Fruit fly (Drosophila melanogaster) Kc167 (cell line): ENCODE data around the gene dmt.

ENCODE experiments used
- Myc ChIP-seq: fragments of >200 bp; optimal IDR thresholded peaks from 2 replicates; lab custom pipeline; 2017; ENCODE audit warnings: missing external identifiers
- Sin3A ChIP-seq: fragments of >200 bp; optimal IDR thresholded peaks from 2 replicates; lab custom pipeline; 2018; ENCODE audit warnings: missing external identifiers
- h ChIP-seq: fragments of >200 bp; optimal IDR thresholded peaks from 3 replicates; lab custom pipeline; 2018; ENCODE audit warnings: missing external identifiers
- insv ChIP-seq: fragments of >200 bp; optimal IDR thresholded peaks from 3 replicates; lab custom pipeline; 2018; ENCODE audit warnings: missing external identifiers
- psq ChIP-seq: fragments of >200 bp; optimal IDR thresholded peaks from 2 replicates; lab custom pipeline; 2017; ENCODE audit warnings: missing external identifiers
- ttk ChIP-seq: sonication (Bioruptor generic); optimal IDR thresholded peaks from 2 replicates; lab custom pipeline; 2017; ENCODE audit warnings: missing external identifiers

dmt gene

dm6 chr3R:9733150-9733549, 22.2 kb downstream of the dmt start, which contains the start of gene alphaTub85E:
Gene alphaTub85E (minus strand): TSS chr3R:9733250.
- TF ChIP-seq psq (lab: Kevin White, UChicago) (no peak), h (lab: Kevin White, UChicago) (no peak), insv (no peak), Sin3A (lab: Kevin White, UChicago) (no peak), Myc (lab: Kevin White, UChicago) (no peak), ttk (lab: Kevin White, UChicago) (no peak)

DNA sequence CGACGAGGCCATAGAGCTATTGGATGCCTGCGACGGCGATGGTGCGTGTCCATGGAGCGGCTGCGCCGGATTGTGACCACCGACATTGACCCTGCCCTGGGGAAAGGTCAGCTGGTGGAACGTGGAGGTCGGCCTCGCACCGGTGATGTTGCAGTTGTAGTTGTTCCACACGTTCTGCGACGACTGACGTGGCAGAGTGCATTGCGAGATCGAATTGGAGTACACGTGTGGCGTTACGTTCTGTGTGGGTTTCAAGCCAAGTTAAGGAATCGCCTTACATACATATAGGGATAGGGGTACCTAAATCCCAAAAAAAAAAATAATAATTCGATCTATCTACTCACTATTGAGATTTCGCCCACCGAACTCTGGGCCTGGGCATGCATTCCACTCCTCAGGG, 24.2 kb downstream of the dmt start:
- TF ChIP-seq h (lab: Kevin White, UChicago): no peak
- TF ChIP-seq Sin3A (lab: Kevin White, UChicago): no peak
- no peak for TF ChIP-seq psq (lab: Kevin White, UChicago)
- no peak for TF ChIP-seq insv
- no peak for TF ChIP-seq Myc (lab: Kevin White, UChicago)
- TF ChIP-seq ttk (lab: Kevin White, UChicago): no peak

dm6 chr3R:9739793-9740192, 28.9 kb downstream of the dmt start, which contains the start of gene side-VII:
Gene side-VII (minus strand): TSS chr3R:9739979.
- TF ChIP-seq h (lab: Kevin White, UChicago) (no peak), Sin3A (lab: Kevin White, UChicago) (no peak), insv (no peak), Myc (lab: Kevin White, UChicago) (no peak), psq (lab: Kevin White, UChicago) (no peak)

- no peak for TF ChIP-seq ttk (lab: Kevin White, UChicago)
- TF ChIP-seq psq (lab: Kevin White, UChicago): no peak
These were observed 29.8 kb downstream of the dmt start, which contains the start of gene Pnn for dm6 chr3R:9740713-9741112. Gene Pnn (plus strand): TSS chr3R:9740899.

- no peak for TF ChIP-seq Sin3A (lab: Kevin White, UChicago)
- no peak for TF ChIP-seq Myc (lab: Kevin White, UChicago)
- TF ChIP-seq psq (lab: Kevin White, UChicago): no peak
- no peak for TF ChIP-seq ttk (lab: Kevin White, UChicago)
- TF ChIP-seq h (lab: Kevin White, UChicago): no peak
- TF ChIP-seq insv: no peak
These were observed 32.3 kb downstream of the dmt start, which contains the start of gene CG31415 for dm6 chr3R:9743217-9743616. Gene CG31415 (plus strand): TSS chr3R:9743517.

DNA sequence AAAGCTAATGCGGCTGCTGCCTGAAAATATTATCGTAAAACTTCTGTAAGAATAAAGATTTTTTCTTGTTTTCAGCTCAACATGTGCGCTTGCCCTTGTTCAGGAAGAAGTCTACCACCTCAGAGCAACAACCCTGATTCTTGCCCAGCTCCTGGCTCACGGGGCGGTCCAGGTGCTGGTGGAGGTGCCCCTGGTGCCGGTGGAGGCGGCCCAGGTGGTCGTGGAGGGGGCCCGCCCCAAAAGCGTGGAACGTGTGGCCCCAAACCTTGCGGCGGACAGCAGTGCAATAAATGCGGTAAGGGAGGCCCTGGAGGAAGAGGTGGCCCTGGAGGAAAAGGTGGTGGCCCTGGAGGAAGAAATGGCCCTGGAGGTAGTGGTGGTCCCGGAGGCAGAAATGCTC, 33.1 kb downstream of the dmt start:
- TF ChIP-seq Sin3A (lab: Kevin White, UChicago): no peak
- no peak for TF ChIP-seq insv
- TF ChIP-seq h (lab: Kevin White, UChicago): no peak
- no peak for TF ChIP-seq psq (lab: Kevin White, UChicago)
- TF ChIP-seq Myc (lab: Kevin White, UChicago): no peak
- TF ChIP-seq ttk (lab: Kevin White, UChicago): no peak

- TF ChIP-seq h (lab: Kevin White, UChicago) (no peak), insv (no peak), Myc (lab: Kevin White, UChicago) (no peak), ttk (lab: Kevin White, UChicago) (no peak), psq (lab: Kevin White, UChicago) (no peak), Sin3A (lab: Kevin White, UChicago) (no peak)
These were observed 34.5 kb downstream of the dmt start for dm6 chr3R:9745442-9745841.

- TF ChIP-seq Myc (lab: Kevin White, UChicago) (no peak), Sin3A (lab: Kevin White, UChicago) (no peak), ttk (lab: Kevin White, UChicago) (no peak), h (lab: Kevin White, UChicago) (no peak), psq (lab: Kevin White, UChicago) (no peak), insv (no peak)
These were observed 35.3 kb downstream of the dmt start, which contains the start of gene CG34409 for dm6 chr3R:9746267-9746666. Gene CG34409 (minus strand): TSS chr3R:9746367.

DNA sequence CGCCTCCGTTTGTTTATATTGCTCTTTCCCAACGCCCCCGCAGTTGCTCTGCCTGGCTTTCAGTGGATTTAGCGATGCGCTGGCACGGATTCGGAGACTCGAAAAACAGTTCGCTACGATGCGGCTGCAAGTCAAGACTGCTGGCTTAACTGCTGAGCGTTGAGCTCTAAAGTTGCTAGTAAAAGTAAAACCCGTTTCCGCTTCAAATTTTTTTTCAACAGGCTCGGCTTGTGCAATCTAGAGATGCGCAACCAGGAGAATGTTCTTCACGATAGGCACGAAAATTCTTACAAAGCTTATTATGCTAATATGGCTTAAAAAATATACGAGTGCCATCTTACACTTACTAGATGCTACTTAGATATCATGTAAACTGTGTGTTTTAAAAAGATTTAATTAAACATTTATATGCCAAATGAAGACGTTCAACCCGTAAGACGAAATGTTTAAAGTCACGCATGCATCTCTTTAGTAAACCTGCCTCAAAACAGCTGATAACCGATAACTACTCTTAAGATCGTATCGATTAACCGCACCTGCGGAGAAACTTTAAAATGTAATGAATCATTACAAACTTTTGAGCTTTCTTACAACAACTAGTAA, 36.4 kb downstream of the dmt start, which contains the start of gene CG12948:
Gene CG12948, minus strand, starts transcription at position 473 of the 603 bp plus-strand sequence.
- TF ChIP-seq psq (lab: Kevin White, UChicago) (no peak), ttk (lab: Kevin White, UChicago) (no peak), insv (no peak), Sin3A (lab: Kevin White, UChicago) (no peak), Myc (lab: Kevin White, UChicago) (no peak), h (lab: Kevin White, UChicago) (no peak)

- TF ChIP-seq Myc (lab: Kevin White, UChicago) (no peak), psq (lab: Kevin White, UChicago) (no peak), insv (no peak), ttk (lab: Kevin White, UChicago) (no peak), h (lab: Kevin White, UChicago) (no peak), Sin3A (lab: Kevin White, UChicago) (no peak)
These were observed 36.7 kb downstream of the dmt start, which contains the start of gene PpD3 for dm6 chr3R:9747875-9747899. Gene PpD3 (plus strand): TSS chr3R:9747875.

DNA sequence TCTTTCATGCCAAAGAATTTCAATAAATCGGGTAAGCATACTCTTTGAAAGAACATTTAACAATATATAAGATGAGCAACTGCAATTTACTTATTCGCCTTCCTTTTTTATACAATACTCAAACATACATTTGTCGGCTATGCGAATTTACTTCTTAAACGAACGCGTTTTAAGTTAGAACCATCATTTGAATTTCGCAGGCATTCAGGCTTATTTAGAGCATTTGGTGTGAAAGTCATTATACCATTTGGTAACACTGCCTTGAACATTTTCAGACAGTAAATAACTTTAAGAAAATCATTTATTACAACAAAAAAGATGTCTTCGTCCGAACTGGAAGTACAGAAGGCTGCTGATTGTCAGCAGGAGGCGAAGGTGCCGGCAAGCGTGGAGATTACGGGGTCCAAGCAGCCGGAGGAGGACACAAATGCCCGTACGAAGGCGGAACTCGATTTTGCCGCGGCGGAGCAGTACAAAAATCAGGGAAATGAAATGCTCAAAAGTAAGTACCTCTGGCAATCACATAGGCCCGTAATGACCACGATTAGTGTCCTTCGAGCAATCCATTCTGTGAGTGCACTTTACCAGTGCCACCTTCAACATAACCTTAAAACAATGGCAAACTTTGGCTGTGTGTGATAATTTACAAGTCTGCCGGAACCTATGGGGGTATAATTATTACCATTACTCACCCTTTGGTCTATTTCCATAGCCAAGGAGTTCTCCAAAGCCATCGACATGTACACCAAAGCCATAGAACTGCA, 37.1 kb downstream of the dmt start:
- TF ChIP-seq h (lab: Kevin White, UChicago): no peak
- TF ChIP-seq Myc (lab: Kevin White, UChicago): no peak
- TF ChIP-seq insv: no peak
- TF ChIP-seq Sin3A (lab: Kevin White, UChicago): no peak
- TF ChIP-seq psq (lab: Kevin White, UChicago): no peak
- TF ChIP-seq ttk (lab: Kevin White, UChicago): no peak

DNA sequence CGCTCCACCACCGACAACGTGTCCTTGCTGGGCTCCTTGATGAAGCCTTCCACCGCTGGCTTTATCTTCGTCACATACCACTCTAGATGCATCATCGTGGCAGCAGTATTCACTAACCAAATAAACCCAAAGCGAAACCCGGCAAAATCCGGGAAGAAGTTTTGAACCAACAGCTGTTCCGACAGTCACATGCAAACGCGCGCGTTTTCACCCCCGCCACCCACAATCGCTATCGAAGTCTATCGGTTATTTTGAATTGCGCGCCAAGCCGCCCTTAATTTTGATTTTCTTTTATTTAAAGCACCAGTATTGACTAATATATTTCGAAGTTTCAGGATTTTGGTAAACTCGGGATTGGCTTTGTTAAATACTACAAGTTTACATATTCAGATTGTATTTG, 43.5 kb downstream of the dmt start, which contains the start of gene Tti1:
Gene Tti1, minus strand, starts transcription at position 200 of the 400 bp plus-strand sequence.
- TF ChIP-seq ttk (lab: Kevin White, UChicago) (no peak), insv (no peak), h (lab: Kevin White, UChicago) (no peak), Sin3A (lab: Kevin White, UChicago) (no peak), Myc (lab: Kevin White, UChicago) (no peak), psq (lab: Kevin White, UChicago) (no peak)
